Fruit fly (Drosophila melanogaster) whole organism: ENCODE measurements around the gene Josd.

ENCODE experiments used
- CG8478 ChIP-seq: fragments of >200 bp; optimal IDR thresholded peaks from 2 replicates; lab custom pipeline; 2018; ENCODE audit warnings: inconsistent platforms
- Dll ChIP-seq: fragments of >200 bp; optimal IDR thresholded peaks from 2 replicates; lab custom pipeline; 2017
- EcR ChIP-seq, 2 experiments: fragments of >200 bp; optimal IDR thresholded peaks; 2 replicates each; lab custom pipeline; 2017; ENCODE audit warnings: missing biosample characterization in 2 of 2, missing genetic modification characterization in 2 of 2, missing genetic modification reagents in 2 of 2
- pan ChIP-seq: fragments of >200 bp; optimal IDR thresholded peaks from 2 replicates; lab custom pipeline; 2017
- psq ChIP-seq: fragments of >200 bp; optimal IDR thresholded peaks from 2 replicates; lab custom pipeline; 2017
- usp ChIP-seq: fragments of >200 bp; optimal IDR thresholded peaks from 2 replicates; lab custom pipeline; 2017; ENCODE audit warnings: missing biosample characterization, missing genetic modification characterization, mixed read lengths

Josd gene

DNA sequence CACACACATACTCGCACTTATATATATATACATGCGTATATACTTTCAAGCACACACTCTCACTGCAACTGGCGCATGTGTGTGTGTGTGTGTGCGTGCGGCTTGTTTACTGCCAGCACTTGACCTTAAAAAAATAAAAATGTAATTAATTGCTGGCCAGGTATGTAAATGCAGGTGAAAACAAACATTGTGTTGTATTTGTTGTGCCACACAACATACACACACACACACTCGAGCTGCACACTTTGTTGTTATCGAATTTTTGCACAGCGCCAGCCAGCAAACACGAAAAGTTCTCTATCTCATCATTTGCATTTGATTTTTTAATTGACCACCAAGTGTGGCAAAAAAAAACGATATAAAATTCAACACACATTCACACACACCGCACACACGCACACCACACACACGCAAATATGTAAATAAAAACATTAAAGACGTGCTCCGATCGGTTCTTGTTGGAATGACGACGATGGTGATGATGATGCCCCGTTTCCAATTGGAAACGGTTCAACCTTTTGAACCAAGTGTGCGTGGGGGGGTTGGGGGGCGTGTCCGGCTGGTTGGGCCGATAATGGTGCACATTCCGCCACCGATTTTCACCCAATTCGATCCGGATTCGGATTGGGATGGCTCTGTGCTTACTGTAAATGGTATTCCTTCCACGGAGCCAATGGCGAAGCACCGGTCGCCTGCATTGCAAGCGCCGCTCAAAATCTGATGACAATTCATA lies 6.2 kb upstream of the Josd start:
- TF ChIP-seq EcR (GFP tag; optimal IDR thresholded peaks at IDR 0.05; lab: Kevin White, UChicago) (no peak), usp (GFP tag; lab: Kevin White, UChicago) (no peak), psq (no peak), pan (lab: Kevin White, UChicago) (no peak), CG8478 (lab: Kevin White, UChicago) (no peak), Dll (lab: Kevin White, UChicago) (no peak)

DNA sequence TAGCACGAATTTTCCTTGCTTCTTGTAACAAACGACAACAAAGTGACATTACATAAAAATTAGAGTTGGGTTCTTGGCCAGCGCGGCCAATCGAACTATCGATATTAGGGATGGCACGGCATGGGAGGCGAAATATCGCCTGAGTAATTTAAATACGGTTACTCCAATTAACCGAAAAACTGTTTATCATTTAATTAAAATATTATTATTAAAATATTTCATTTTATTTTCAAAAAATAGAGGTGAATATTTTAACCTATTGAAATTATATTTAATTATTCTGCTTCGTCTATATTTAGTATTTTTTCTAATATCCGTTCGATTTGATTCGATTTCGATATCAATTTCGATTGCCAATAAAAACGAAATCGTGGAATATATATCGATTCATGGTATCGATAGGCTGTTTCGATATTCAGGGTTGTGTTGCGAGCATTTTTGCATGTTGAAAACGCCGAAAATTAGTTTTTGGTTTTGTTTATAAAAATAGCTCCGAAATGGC lies 5.5 kb upstream of the Josd start, which contains the start of the genes Rbcn-3A and Spx:
Gene Rbcn-3A (minus strand): TSS at position 74 of the 502 bp plus-strand sequence.
Gene Spx (plus strand): TSS at position 409 of the 502 bp plus-strand sequence.
- TF ChIP-seq pan (lab: Kevin White, UChicago) (no peak), usp (GFP tag; lab: Kevin White, UChicago) (no peak), EcR (GFP tag; optimal IDR thresholded peaks at IDR 0.05; lab: Kevin White, UChicago) (no peak), psq (no peak), Dll (lab: Kevin White, UChicago) (no peak), CG8478 (lab: Kevin White, UChicago) (no peak)

DNA sequence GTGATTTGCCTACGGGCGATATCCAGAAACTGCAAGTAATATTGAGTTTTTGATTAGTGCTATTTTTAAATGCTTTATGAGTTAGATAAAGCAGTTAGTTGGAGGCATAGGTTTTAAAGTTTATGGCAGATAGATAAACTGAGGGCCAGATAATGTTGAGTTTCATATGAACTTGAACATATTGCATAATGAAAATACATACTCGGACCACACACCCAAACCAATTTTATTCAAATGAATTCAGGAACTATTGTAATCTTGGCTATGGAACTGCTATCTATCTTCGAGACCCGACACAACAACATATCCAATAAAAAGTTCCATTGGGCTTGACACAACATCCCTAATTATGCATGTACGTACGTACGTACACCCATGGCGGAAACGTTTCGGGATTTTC lies 1.3 kb upstream of the Josd start:
- TF ChIP-seq pan (lab: Kevin White, UChicago) = no peak
- TF ChIP-seq psq = no peak
- TF ChIP-seq CG8478 (lab: Kevin White, UChicago) = no peak
- no peak for TF ChIP-seq EcR (GFP tag; optimal IDR thresholded peaks at IDR 0.05; lab: Kevin White, UChicago)
- TF ChIP-seq Dll (lab: Kevin White, UChicago) = no peak
- TF ChIP-seq usp (GFP tag; lab: Kevin White, UChicago) = no peak

DNA sequence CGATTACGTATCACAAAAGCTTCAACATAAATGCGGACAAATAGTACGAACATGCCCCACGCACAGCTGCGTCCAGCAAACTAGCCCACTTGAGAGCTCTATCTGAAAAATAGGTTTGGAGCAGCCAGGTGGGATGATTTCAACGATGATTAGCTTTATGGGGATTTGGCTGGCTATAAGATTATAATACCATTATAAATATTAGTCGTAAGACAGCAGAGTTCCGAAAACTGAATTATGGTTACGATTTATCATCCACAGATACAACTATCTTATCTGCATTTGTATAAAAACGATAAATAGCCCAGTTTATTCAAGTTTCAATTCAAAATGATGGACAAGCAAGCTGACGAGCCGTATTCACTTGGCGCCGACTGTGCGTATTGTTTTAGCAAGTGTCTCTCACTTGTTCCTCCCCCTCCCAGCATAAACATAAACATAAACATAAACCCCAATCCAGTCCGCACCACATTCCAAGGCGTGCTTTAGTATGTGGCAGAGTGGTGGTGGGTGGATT lies 2.7 kb downstream of the Josd start:
- no peak for TF ChIP-seq psq
- TF ChIP-seq CG8478 (lab: Kevin White, UChicago) = no peak
- TF ChIP-seq usp (GFP tag; lab: Kevin White, UChicago) = no peak
- no peak for TF ChIP-seq Dll (lab: Kevin White, UChicago)

DNA sequence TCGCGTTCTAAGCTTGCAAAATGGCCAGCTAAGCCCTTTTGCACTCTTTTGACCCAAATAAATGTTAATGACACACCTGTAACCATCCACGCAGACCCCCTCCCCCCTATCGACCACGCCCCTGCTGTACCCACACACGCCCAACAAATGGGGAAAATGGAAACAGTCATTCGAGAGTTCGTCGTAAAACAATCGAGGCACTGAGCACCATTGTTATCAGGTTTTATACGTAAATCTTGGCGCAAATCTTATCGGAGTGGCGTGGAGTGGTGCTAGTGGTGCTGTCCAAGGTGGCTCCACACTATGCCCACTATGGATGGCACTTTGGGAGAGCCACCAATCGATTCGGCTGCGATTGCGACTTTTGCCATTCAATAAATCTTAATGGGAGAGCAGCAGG lies 3.5 kb downstream of the Josd start:
- no peak for TF ChIP-seq CG8478 (lab: Kevin White, UChicago)
- TF ChIP-seq usp (GFP tag; lab: Kevin White, UChicago) = no peak
- TF ChIP-seq pan (lab: Kevin White, UChicago) = no peak
- TF ChIP-seq Dll (lab: Kevin White, UChicago) = no peak
- no peak for TF ChIP-seq EcR (GFP tag; optimal IDR thresholded peaks at IDR 0.05; lab: Kevin White, UChicago)
- no peak for TF ChIP-seq psq

DNA sequence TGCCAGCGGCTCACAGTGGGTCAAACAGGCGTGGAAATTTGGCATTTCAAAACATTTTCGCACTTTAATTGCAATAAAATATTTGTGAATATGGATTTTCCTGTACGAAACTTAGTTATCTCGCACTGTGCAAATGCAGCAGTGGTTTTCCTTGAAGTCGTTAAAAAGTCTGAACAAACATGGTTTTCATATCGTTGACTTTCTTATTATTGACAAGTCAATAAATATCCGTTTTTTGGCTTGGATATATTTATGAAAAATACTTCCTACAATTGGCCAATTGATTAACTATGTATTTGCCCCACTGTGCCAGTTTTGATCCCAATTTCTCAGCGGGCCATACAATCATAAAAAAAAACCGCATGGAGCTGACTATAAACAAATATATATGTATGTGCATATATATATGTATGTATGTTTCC lies 4.5 kb downstream of the Josd start:
- no peak for TF ChIP-seq CG8478 (lab: Kevin White, UChicago)
- no peak for TF ChIP-seq EcR (GFP tag; optimal IDR thresholded peaks at IDR 0.05; lab: Kevin White, UChicago)
- TF ChIP-seq usp (GFP tag; lab: Kevin White, UChicago) = no peak
- TF ChIP-seq Dll (lab: Kevin White, UChicago) = no peak
- no peak for TF ChIP-seq pan (lab: Kevin White, UChicago)
- TF ChIP-seq psq = no peak

DNA sequence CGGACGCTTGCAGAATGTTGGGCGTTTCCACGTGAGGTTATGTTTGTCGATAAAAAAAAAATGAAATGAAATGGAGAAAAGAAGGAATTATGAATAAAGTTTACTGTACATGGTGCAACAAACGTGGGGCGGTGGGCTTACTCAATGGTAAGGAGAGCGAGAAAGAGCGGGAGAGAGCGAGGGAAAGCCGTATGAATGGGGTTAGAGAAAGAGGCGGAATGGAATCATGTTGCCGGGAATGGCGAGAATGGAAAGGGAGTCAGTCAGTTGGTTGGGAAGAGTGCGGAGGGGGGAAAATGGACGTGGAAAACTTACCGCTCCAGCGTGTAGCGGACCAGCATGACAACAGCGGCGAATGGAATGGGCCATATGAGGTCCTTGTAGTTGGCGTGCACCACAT lies 5.1 kb downstream of the Josd start:
- TF ChIP-seq Dll (lab: Kevin White, UChicago) = no peak
- TF ChIP-seq psq = no peak
- TF ChIP-seq pan (lab: Kevin White, UChicago) = no peak
- TF ChIP-seq EcR (GFP tag; optimal IDR thresholded peaks at IDR 0.05; lab: Kevin White, UChicago) = no peak
- no peak for TF ChIP-seq CG8478 (lab: Kevin White, UChicago)
- TF ChIP-seq usp (GFP tag; lab: Kevin White, UChicago) = no peak

DNA sequence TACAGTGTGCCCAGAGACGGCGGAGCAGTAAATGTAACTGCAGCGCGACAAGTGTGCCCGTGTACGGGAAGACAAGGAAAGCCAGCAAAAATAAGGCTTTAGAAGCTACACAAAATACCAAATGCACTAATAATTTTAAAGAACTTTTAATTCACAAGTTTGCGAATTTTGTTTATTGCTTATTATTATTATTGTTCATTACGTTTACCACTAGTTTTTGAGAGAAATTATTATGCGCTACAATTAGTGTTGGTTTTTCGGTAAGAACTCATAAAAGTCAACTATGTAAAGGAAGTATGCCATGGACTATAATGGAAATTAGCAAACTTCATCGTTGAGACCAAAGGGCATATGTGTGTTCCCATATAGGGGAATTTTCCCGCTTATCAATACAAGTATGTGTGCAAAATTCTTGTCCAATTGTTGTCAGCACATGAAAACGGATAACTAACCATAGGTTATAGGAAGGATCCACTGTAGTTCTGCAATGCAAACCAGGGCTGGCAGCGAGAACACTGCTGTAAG lies 6.3 kb downstream of the Josd start, which contains the start of gene schlank:
Gene schlank (minus strand): TSS at position 42 of the 525 bp plus-strand sequence.
- no peak for TF ChIP-seq psq
- no peak for TF ChIP-seq usp (GFP tag; lab: Kevin White, UChicago)
- TF ChIP-seq Dll (lab: Kevin White, UChicago) = no peak
- no peak for TF ChIP-seq EcR (GFP tag; optimal IDR thresholded peaks at IDR 0.05; lab: Kevin White, UChicago)
- TF ChIP-seq pan (lab: Kevin White, UChicago) = no peak
- TF ChIP-seq CG8478 (lab: Kevin White, UChicago) = no peak

DNA sequence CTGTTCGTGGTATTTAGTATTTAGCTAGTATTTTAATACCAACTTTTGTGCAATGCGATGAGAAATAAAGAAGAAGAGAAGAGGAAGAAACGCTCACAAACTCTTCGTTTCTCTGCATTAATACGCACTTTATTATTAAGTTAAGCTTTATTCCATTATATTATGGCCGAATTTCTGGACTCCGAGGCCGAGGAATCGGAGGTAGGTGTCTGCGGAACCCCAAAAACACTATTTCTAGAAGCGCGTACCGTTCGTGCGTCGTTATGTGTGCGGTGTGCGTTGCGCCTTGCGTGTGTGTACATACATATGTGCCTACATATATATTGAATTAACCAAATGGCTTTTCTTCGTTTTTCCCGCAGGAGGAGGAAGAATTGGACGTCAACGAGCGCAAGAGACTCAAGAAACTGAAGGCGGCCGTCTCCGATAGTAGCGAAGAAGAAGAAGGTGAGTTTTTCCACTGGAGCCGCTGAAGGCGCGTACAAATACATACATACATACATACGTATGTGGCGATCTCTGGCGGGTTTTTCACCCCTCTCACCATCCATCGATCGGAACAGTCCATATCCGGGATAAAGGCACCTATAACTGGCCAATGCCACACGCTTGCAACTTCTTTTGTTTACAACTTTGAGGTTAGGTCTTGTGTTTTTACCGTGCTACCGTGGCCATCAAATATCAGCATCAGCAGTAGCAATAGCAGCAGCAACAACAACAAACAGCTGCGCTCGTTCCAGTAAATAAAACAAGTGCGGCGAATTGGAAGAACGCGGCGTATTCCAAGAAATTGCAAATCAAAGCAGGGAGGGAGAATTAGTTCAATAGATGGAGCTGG lies 7.0 kb downstream of the Josd start, which contains the start of gene Spt6:
Gene Spt6 (plus strand): TSS at position 53 of the 838 bp plus-strand sequence.
- TF ChIP-seq pan (lab: Kevin White, UChicago) (no peak), EcR (GFP tag; optimal IDR thresholded peaks at IDR 0.05; lab: Kevin White, UChicago) (no peak), Dll (lab: Kevin White, UChicago) (no peak), CG8478 (lab: Kevin White, UChicago) (no peak), psq (no peak), usp (GFP tag; lab: Kevin White, UChicago) (no peak)

DNA sequence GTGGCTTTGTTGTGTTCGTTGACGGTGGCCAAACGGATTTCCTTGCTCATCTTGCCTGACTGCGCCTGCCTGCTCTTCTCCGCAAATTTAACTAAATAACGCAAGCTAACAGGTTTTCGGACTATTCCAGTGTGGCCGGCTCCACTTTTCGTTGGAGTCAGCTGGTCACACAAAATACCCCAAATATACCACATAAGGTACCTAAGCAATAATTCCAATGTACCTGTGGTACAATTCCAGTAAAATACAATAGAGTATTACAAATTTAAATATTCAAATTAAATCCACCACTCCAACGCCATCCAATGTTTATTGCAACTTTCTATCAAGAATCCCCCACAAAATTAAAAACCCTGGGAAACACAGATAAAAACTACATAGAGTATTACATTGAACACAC lies 15.6 kb downstream of the Josd start, which contains the start of gene CG3566:
Gene CG3566 (minus strand): TSS at position 135 of the 400 bp plus-strand sequence.
- TF ChIP-seq usp (GFP tag; lab: Kevin White, UChicago) (no peak), EcR (GFP tag; optimal IDR thresholded peaks at IDR 0.05; lab: Kevin White, UChicago) (no peak), pan (lab: Kevin White, UChicago) (no peak), psq (no peak), Dll (lab: Kevin White, UChicago) (no peak), CG8478 (lab: Kevin White, UChicago) (no peak)
